Worm (Caenorhabditis elegans) whole organism, L1 larva: ENCODE data around the gene nifk-1.

ENCODE experiments used
- aly-2 ChIP-seq: fragments of 150-350 bp; optimal IDR thresholded peaks from 2 replicates; lab custom pipeline; 2014; ENCODE audit warnings: missing biosample characterization, missing genetic modification characterization
- ceh-90 ChIP-seq: sonication (generic microtip); optimal IDR thresholded peaks from 2 replicates; lab custom pipeline; 2016; ENCODE audit warnings: missing genetic modification characterization, missing compliant biosample characterization
- dsc-1 ChIP-seq: sonication (generic microtip); optimal IDR thresholded peaks from 2 replicates; lab custom pipeline; 2016; ENCODE audit warnings: mild to moderate bottlenecking, missing genetic modification characterization, missing compliant biosample characterization
- efl-3 ChIP-seq: fragments of 200-800 bp; sonication (Bioruptor generic); optimal IDR thresholded peaks from 2 replicates; lab custom pipeline; 2018; ENCODE audit warnings: mild to moderate bottlenecking, missing genetic modification characterization, missing compliant biosample characterization
- elt-2 ChIP-seq: sonication (generic microtip); optimal IDR thresholded peaks from 2 replicates; lab custom pipeline; 2016; ENCODE audit warnings: missing genetic modification characterization, mild to moderate bottlenecking, inconsistent platforms, missing compliant biosample characterization, missing genetic modification reagents
- ets-5 ChIP-seq: fragments of 200-800 bp; sonication (Bioruptor generic); IDR thresholded peaks from 2 replicates; pipeline ENCODE4 v1.3.6; 2022; ENCODE audit warnings: missing genetic modification characterization, missing compliant biosample characterization
- fkh-4 ChIP-seq: sonication (generic microtip); optimal IDR thresholded peaks from 2 replicates; lab custom pipeline; 2016; ENCODE audit warnings: missing compliant biosample characterization, missing genetic modification characterization, borderline replicate concordance
- fkh-8 ChIP-seq: sonication (generic microtip); optimal IDR thresholded peaks from 2 replicates; lab custom pipeline; 2016; ENCODE audit warnings: mild to moderate bottlenecking, missing genetic modification characterization, missing compliant biosample characterization
- fos-1 ChIP-seq: fragments of 150-350 bp; optimal IDR thresholded peaks from 2 replicates; lab custom pipeline; 2014; ENCODE audit warnings: missing biosample characterization, missing genetic modification characterization
- hlh-4 ChIP-seq: sonication (generic microtip); optimal IDR thresholded peaks from 2 replicates; lab custom pipeline; 2016; ENCODE audit warnings: mild to moderate bottlenecking, missing genetic modification characterization, missing compliant biosample characterization
- irx-1 ChIP-seq: sonication (generic microtip); optimal IDR thresholded peaks from 2 replicates; lab custom pipeline; 2016; ENCODE audit warnings: missing genetic modification characterization, missing compliant biosample characterization
- lin-13 ChIP-seq: fragments of 150-350 bp; optimal IDR thresholded peaks from 2 replicates; lab custom pipeline; 2014; ENCODE audit warnings: missing biosample characterization, missing genetic modification reagents, missing genetic modification characterization
- lin-15B ChIP-seq: fragments of 150-350 bp; sonication (generic microtip); optimal IDR thresholded peaks from 3 replicates; lab custom pipeline; 2014; ENCODE audit warnings: missing biosample characterization, missing genetic modification characterization
- lir-3 ChIP-seq: sonication (generic microtip); optimal IDR thresholded peaks from 2 replicates; lab custom pipeline; 2016; ENCODE audit warnings: mild to moderate bottlenecking, missing genetic modification characterization, moderate library complexity, missing compliant biosample characterization; ENCODE audit not compliant: poor library complexity
- lsy-2 ChIP-seq, 2 experiments: fragments of 150-350 bp; optimal IDR thresholded peaks; 2 replicates each; lab custom pipeline; 2014; ENCODE audit warnings: missing biosample characterization in 2 of 2, missing genetic modification characterization in 2 of 2
- mdl-1 ChIP-seq, 2 experiments: fragments of 150-350 bp; optimal IDR thresholded peaks; 2 replicates each; lab custom pipeline; 2014 to 2017; ENCODE audit warnings: missing biosample characterization in 2 of 2, missing genetic modification characterization in 2 of 2, inconsistent platforms in 1 of 2
- nhr-28 ChIP-seq: fragments of 150-350 bp; optimal IDR thresholded peaks from 2 replicates; lab custom pipeline; 2014; ENCODE audit warnings: missing biosample characterization, missing genetic modification characterization
- nhr-77 ChIP-seq: fragments of 150-350 bp; optimal IDR thresholded peaks from 2 replicates; lab custom pipeline; 2014; ENCODE audit warnings: missing biosample characterization, missing genetic modification characterization
- pax-3 ChIP-seq: fragments of 200-800 bp; sonication (Bioruptor generic); optimal IDR thresholded peaks from 2 replicates; lab custom pipeline; 2018; ENCODE audit warnings: mild to moderate bottlenecking, missing genetic modification characterization, moderate library complexity, missing compliant biosample characterization
- sup-37 ChIP-seq: fragments of 200-800 bp; sonication (Bioruptor generic); optimal IDR thresholded peaks from 2 replicates; lab custom pipeline; 2018; ENCODE audit warnings: mild to moderate bottlenecking, missing genetic modification characterization, missing compliant biosample characterization
- swsn-7 ChIP-seq: sonication (generic microtip); optimal IDR thresholded peaks from 2 replicates; lab custom pipeline; 2016; ENCODE audit warnings: missing genetic modification characterization, missing compliant biosample characterization
- tlp-1 ChIP-seq: fragments of 150-350 bp; optimal IDR thresholded peaks from 2 replicates; lab custom pipeline; 2014; ENCODE audit warnings: missing biosample characterization, missing genetic modification characterization
- unc-86 ChIP-seq: sonication (generic microtip); optimal IDR thresholded peaks from 2 replicates; lab custom pipeline; 2016; ENCODE audit warnings: missing genetic modification characterization, missing compliant biosample characterization
- zip-4 ChIP-seq: fragments of 200-800 bp; sonication (Bioruptor generic); optimal IDR thresholded peaks from 2 replicates; lab custom pipeline; 2018; ENCODE audit warnings: mild to moderate bottlenecking, missing genetic modification characterization, moderate library complexity, missing compliant biosample characterization

Gene nifk-1

ce11 chrIII:4647878-4648277 lies 45.2 kb downstream of the nifk-1 start, which contains the start of gene T23F11.6:
Gene T23F11.6 (minus strand): TSS chrIII:4647922.
- TF ChIP-seq zip-4 (no peak), lin-15B (no peak), fkh-4 (tag; lab: Kevin White, UChicago) (no peak), elt-2 (tag; lab: Kevin White, UChicago) (no peak), nhr-28 (tag; lab: Kevin White, UChicago) (no peak), nhr-77 (tag; lab: Kevin White, UChicago) (no peak), pax-3 (tag; lab: Kevin White, UChicago) (no peak), fkh-8 (tag; lab: Kevin White, UChicago) (no peak), fos-1 (no peak), ceh-90 (tag; lab: Kevin White, UChicago) (no peak), irx-1 (tag; lab: Kevin White, UChicago) (no peak), lsy-2 (tag; optimal IDR thresholded peaks at IDR 0.05; lab: Kevin White, UChicago) (no peak), hlh-4 (tag; lab: Kevin White, UChicago) (no peak)

- TF ChIP-seq aly-2 (tag; lab: Kevin White, UChicago) (no peak), fkh-4 (tag; lab: Kevin White, UChicago) (peak; percentile 71), dsc-1 (tag; lab: Kevin White, UChicago) (peak; percentile 94), efl-3 (GFP tag; lab: Kevin White, UChicago) (no peak), fos-1 (no peak), lin-15B (no peak), lir-3 (tag; lab: Kevin White, UChicago) (no peak), lin-13 (GFP tag; lab: Kevin White, UChicago) (no peak), unc-86 (no peak)
Observed at ce11 chrIII:4647341-4647740, 45.8 kb downstream of the nifk-1 start.

- TF ChIP-seq sup-37 (GFP tag; lab: Kevin White, UChicago) (no peak), ets-5 (no peak)
- TF ChIP-seq, all 84 proteins: peak for 0
Observed at ce11 chrIII:4646246-4646645, 46.9 kb downstream of the nifk-1 start, which contains the start of gene pqn-29. Gene pqn-29 (minus strand): TSS chrIII:4646346.

- peak; percentile 21 for TF ChIP-seq elt-2 (tag; lab: Kevin White, UChicago)
- peak; percentile 41 for TF ChIP-seq tlp-1 (tag; lab: Kevin White, UChicago)
- TF ChIP-seq mdl-1 (tag; optimal IDR thresholded peaks at IDR 0.05; lab: Kevin White, UChicago), result no peak
- no peak for TF ChIP-seq swsn-7 (tag; lab: Kevin White, UChicago)
Observed at ce11 chrIII:4643262-4643661, 49.8 kb downstream of the nifk-1 start, which contains the start of gene pfas-1. Gene pfas-1 (minus strand): TSS chrIII:4643310.
